Worm (Caenorhabditis elegans) whole organism, L2 larva: ENCODE data around the gene Y50E8A.5.

Experiments used
- F13H6.1 ChIP-seq: sonication (generic microtip); optimal IDR thresholded peaks from 2 replicates; lab custom pipeline; 2016; ENCODE audit warnings: missing genetic modification characterization, missing compliant biosample characterization
- R02D3.7 ChIP-seq: fragments of 150-350 bp; optimal IDR thresholded peaks from 2 replicates; lab custom pipeline; 2014; ENCODE audit warnings: missing biosample characterization, missing genetic modification characterization
- Y55F3AM.14 ChIP-seq: fragments of 200-800 bp; sonication (Bioruptor generic); optimal IDR thresholded peaks from 2 replicates; lab custom pipeline; 2018; ENCODE audit warnings: mild to moderate bottlenecking, missing genetic modification characterization, missing compliant biosample characterization
- ZK546.5 ChIP-seq: sonication (generic microtip); optimal IDR thresholded peaks from 2 replicates; lab custom pipeline; 2017; ENCODE audit warnings: missing biosample characterization, missing genetic modification characterization
- alr-1 ChIP-seq: fragments of 150-350 bp; optimal IDR thresholded peaks from 2 replicates; lab custom pipeline; 2014; ENCODE audit warnings: missing biosample characterization, missing genetic modification characterization
- aly-2 ChIP-seq: fragments of 150-350 bp; optimal IDR thresholded peaks from 2 replicates; lab custom pipeline; 2014; ENCODE audit warnings: missing biosample characterization, missing genetic modification characterization
- ama-1 ChIP-seq: fragments of 150-350 bp; optimal IDR thresholded peaks from 2 replicates; lab custom pipeline; 2018; ENCODE audit warnings: inconsistent platforms
- ceh-16 ChIP-seq: fragments of 150-350 bp; optimal IDR thresholded peaks from 2 replicates; lab custom pipeline; 2014; ENCODE audit warnings: missing biosample characterization, missing genetic modification characterization
- ceh-82 ChIP-seq: fragments of 150-350 bp; optimal IDR thresholded peaks from 2 replicates; lab custom pipeline; 2014; ENCODE audit warnings: missing biosample characterization, missing genetic modification characterization
- crh-2 ChIP-seq: sonication (generic microtip); optimal IDR thresholded peaks from 2 replicates; lab custom pipeline; 2017; ENCODE audit warnings: missing biosample characterization, missing genetic modification characterization
- dmd-4 ChIP-seq: sonication (generic microtip); optimal IDR thresholded peaks from 2 replicates; lab custom pipeline; 2017; ENCODE audit warnings: missing biosample characterization, missing genetic modification characterization
- egl-27 ChIP-seq: sonication (generic microtip); optimal IDR thresholded peaks from 3 replicates; lab custom pipeline; 2017; ENCODE audit warnings: missing biosample characterization, missing genetic modification reagents, missing genetic modification characterization
- elt-1 ChIP-seq: fragments of 150-350 bp; optimal IDR thresholded peaks from 2 replicates; lab custom pipeline; 2014; ENCODE audit warnings: missing biosample characterization, missing genetic modification characterization
- elt-3 ChIP-seq: sonication (generic microtip); optimal IDR thresholded peaks from 2 replicates; lab custom pipeline; 2017; ENCODE audit warnings: missing biosample characterization, missing genetic modification characterization
- fos-1 ChIP-seq: fragments of 150-350 bp; optimal IDR thresholded peaks from 2 replicates; lab custom pipeline; 2014; ENCODE audit warnings: missing biosample characterization, missing genetic modification characterization
- gmeb-1 ChIP-seq: fragments of 150-350 bp; optimal IDR thresholded peaks from 2 replicates; lab custom pipeline; 2014; ENCODE audit warnings: missing biosample characterization, missing genetic modification characterization
- lin-11 ChIP-seq: fragments of 150-350 bp; sonication (generic microtip); optimal IDR thresholded peaks from 2 replicates; lab custom pipeline; 2014; ENCODE audit warnings: missing biosample characterization, missing genetic modification characterization, inconsistent platforms, mixed read lengths
- lin-39 ChIP-seq: fragments of 150-350 bp; optimal IDR thresholded peaks from 2 replicates; lab custom pipeline; 2014; ENCODE audit warnings: missing biosample characterization, missing genetic modification reagents, missing genetic modification characterization
- lsy-2 ChIP-seq, 2 experiments: fragments of 150-350 bp in 1 of 2; sonication (generic microtip) in 1 of 2; optimal IDR thresholded peaks; 2 replicates each; lab custom pipeline; 2014 to 2017; ENCODE audit warnings: missing biosample characterization in 2 of 2, missing genetic modification characterization in 2 of 2
- mab-5 ChIP-seq: fragments of 150-350 bp; optimal IDR thresholded peaks from 2 replicates; lab custom pipeline; 2014; ENCODE audit warnings: missing biosample characterization, missing genetic modification characterization
- mbf-1 ChIP-seq: sonication (generic microtip); optimal IDR thresholded peaks from 2 replicates; lab custom pipeline; 2017; ENCODE audit warnings: missing biosample characterization, missing genetic modification characterization
- mdl-1 ChIP-seq, 2 experiments: fragments of 150-350 bp in 1 of 2; sonication (generic microtip) in 1 of 2; optimal IDR thresholded peaks; 2 replicates each; lab custom pipeline; 2017; ENCODE audit warnings: missing biosample characterization in 2 of 2, missing genetic modification characterization in 2 of 2
- nhr-11 ChIP-seq: fragments of 150-350 bp; optimal IDR thresholded peaks from 2 replicates; lab custom pipeline; 2014; ENCODE audit warnings: missing biosample characterization, missing genetic modification characterization
- nhr-12 ChIP-seq: fragments of 150-350 bp; optimal IDR thresholded peaks from 2 replicates; lab custom pipeline; 2014; ENCODE audit warnings: missing biosample characterization, missing genetic modification characterization
- nhr-129 ChIP-seq: fragments of 150-350 bp; optimal IDR thresholded peaks from 2 replicates; lab custom pipeline; 2014; ENCODE audit warnings: missing biosample characterization, missing genetic modification characterization
- nhr-23 ChIP-seq: fragments of 150-350 bp; optimal IDR thresholded peaks from 2 replicates; lab custom pipeline; 2014; ENCODE audit warnings: missing biosample characterization, missing genetic modification reagents, missing genetic modification characterization
- nhr-237 ChIP-seq: fragments of 150-350 bp; optimal IDR thresholded peaks from 2 replicates; lab custom pipeline; 2014; ENCODE audit warnings: missing biosample characterization, missing genetic modification characterization
- nhr-25 ChIP-seq: fragments of 150-350 bp; sonication (generic microtip); optimal IDR thresholded peaks from 3 replicates; lab custom pipeline; 2014; ENCODE audit warnings: missing biosample characterization, missing genetic modification characterization
- nhr-6 ChIP-seq: fragments of 150-350 bp; optimal IDR thresholded peaks from 2 replicates; lab custom pipeline; 2014; ENCODE audit warnings: missing biosample characterization, missing genetic modification characterization
- nhr-77 ChIP-seq: fragments of 150-350 bp; optimal IDR thresholded peaks from 2 replicates; lab custom pipeline; 2014; ENCODE audit warnings: missing biosample characterization, missing genetic modification characterization
- peb-1 ChIP-seq: fragments of 150-350 bp; optimal IDR thresholded peaks from 2 replicates; lab custom pipeline; 2014; ENCODE audit warnings: missing biosample characterization, missing genetic modification characterization
- sem-4 ChIP-seq: fragments of 150-350 bp; optimal IDR thresholded peaks from 2 replicates; lab custom pipeline; 2014; ENCODE audit warnings: missing biosample characterization, missing genetic modification reagents, missing genetic modification characterization
- skn-1 ChIP-seq: sonication (generic microtip); optimal IDR thresholded peaks from 2 replicates; lab custom pipeline; 2017; ENCODE audit warnings: missing biosample characterization, missing genetic modification characterization
- sma-3 ChIP-seq: sonication (generic microtip); optimal IDR thresholded peaks from 2 replicates; lab custom pipeline; 2016; ENCODE audit warnings: missing genetic modification reagents, missing genetic modification characterization, missing compliant biosample characterization
- sma-9 ChIP-seq, 2 experiments: fragments of 150-350 bp in 1 of 2; sonication (generic microtip) in 1 of 2; optimal IDR thresholded peaks; 2 replicates each; lab custom pipeline; 2014 to 2016; ENCODE audit warnings: missing genetic modification characterization in 2 of 2, mild to moderate bottlenecking in 1 of 2, missing biosample characterization in 1 of 2, missing compliant biosample characterization in 1 of 2, missing genetic modification reagents in 1 of 2, moderate library complexity in 1 of 2
- snpc-4 ChIP-seq: fragments of 150-350 bp; optimal IDR thresholded peaks from 2 replicates; lab custom pipeline; 2014; ENCODE audit warnings: missing biosample characterization, missing genetic modification characterization
- unc-55 ChIP-seq: fragments of 150-350 bp; sonication (generic microtip); optimal IDR thresholded peaks from 3 replicates; lab custom pipeline; 2014; ENCODE audit warnings: missing biosample characterization, missing genetic modification reagents, missing genetic modification characterization
- unc-62 ChIP-seq: fragments of 150-350 bp; optimal IDR thresholded peaks from 2 replicates; lab custom pipeline; 2014; ENCODE audit warnings: missing biosample characterization, missing genetic modification reagents, missing genetic modification characterization
- ztf-1 ChIP-seq: fragments of 200-800 bp; sonication (Bioruptor generic); conservative IDR thresholded peaks from 2 replicates; pipeline ENCODE4 v1.3.6; 2022; ENCODE audit warnings: missing genetic modification characterization, missing compliant biosample characterization
- ztf-11 ChIP-seq: sonication (generic microtip); optimal IDR thresholded peaks from 2 replicates; lab custom pipeline; 2017; ENCODE audit warnings: missing biosample characterization, missing genetic modification characterization
- ztf-4 ChIP-seq: fragments of 150-350 bp; optimal IDR thresholded peaks from 2 replicates; lab custom pipeline; 2014; ENCODE audit warnings: missing biosample characterization, missing genetic modification characterization

Gene Y50E8A.5

DNA sequence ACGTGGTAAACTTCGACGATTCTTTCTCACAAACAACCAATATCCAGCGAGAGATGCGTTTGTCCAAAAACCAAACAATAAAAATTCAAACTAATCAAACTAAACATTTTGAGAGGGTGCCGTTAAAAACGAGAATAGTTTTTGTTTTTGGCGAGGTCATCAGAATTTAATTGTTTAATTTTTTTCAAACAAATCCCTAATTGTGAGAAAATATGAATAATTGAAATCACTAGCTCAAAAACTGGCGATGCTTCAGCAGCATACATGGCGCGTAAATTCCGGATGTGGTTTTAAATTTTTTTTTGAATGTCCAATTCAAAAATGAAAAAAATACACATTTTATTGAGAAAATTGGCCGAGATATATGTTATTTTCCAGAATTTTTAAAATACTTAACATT is 17.3 kb downstream of the Y50E8A.5 start, which contains the start of gene R08A2.1:
Gene R08A2.1 (minus strand): TSS at position 101 of the 400 bp plus-strand sequence.
- no peak for TF ChIP-seq elt-1
- no peak for TF ChIP-seq mab-5 (tag; lab: Kevin White, UChicago)
- TF ChIP-seq gmeb-1, result no peak
- TF ChIP-seq ceh-82 (tag; lab: Kevin White, UChicago), result no peak
- no peak for TF ChIP-seq mdl-1 (tag; optimal IDR thresholded peaks at IDR 0.05; lab: Kevin White, UChicago)
- no peak for TF ChIP-seq sma-9 (GFP tag; optimal IDR thresholded peaks at IDR 0.05; lab: Kevin White, UChicago)
- TF ChIP-seq sma-9 (tag; optimal IDR thresholded peaks at IDR 0.05; lab: Kevin White, UChicago), result no peak
- TF ChIP-seq nhr-25 (tag; lab: Kevin White, UChicago), result no peak
- TF ChIP-seq ztf-4 (tag; lab: Kevin White, UChicago), result no peak
- TF ChIP-seq Y55F3AM.14, result no peak
- TF ChIP-seq fos-1 (tag; lab: Kevin White, UChicago), result no peak
- no peak for TF ChIP-seq snpc-4
- TF ChIP-seq nhr-77 (tag; lab: Kevin White, UChicago), result no peak
- no peak for TF ChIP-seq skn-1
- no peak for TF ChIP-seq ztf-11 (tag; lab: Kevin White, UChicago)
- TF ChIP-seq unc-62 (GFP tag; lab: Kevin White, UChicago), result no peak

- TF ChIP-seq elt-3 (tag; lab: Kevin White, UChicago) (no peak), snpc-4 (no peak), aly-2 (no peak), peb-1 (tag; lab: Kevin White, UChicago) (no peak), nhr-129 (no peak), nhr-6 (tag; lab: Kevin White, UChicago) (no peak), nhr-25 (tag; lab: Kevin White, UChicago) (no peak), gmeb-1 (no peak), nhr-23 (tag; lab: Kevin White, UChicago) (no peak), ceh-16 (tag; lab: Kevin White, UChicago) (no peak), ceh-82 (tag; lab: Kevin White, UChicago) (no peak), fos-1 (tag; lab: Kevin White, UChicago) (no peak), sma-3 (GFP tag; lab: Kevin White, UChicago) (no peak), ama-1 (lab: Kevin White, UChicago) (no peak), sma-9 (GFP tag; optimal IDR thresholded peaks at IDR 0.05; lab: Kevin White, UChicago) (no peak), sma-9 (tag; optimal IDR thresholded peaks at IDR 0.05; lab: Kevin White, UChicago) (no peak)
These were observed 20.6 kb downstream of the Y50E8A.5 start, which contains the start of gene fbxa-147 for ce11 chrV:14716114-14716513. Gene fbxa-147 (plus strand): TSS chrV:14716499.

ce11 chrV:14715608-14716007 is 21.1 kb downstream of the Y50E8A.5 start, which contains the start of gene R08A2.2:
Gene R08A2.2 (minus strand): TSS chrV:14715708.
- TF ChIP-seq ceh-82 (tag; lab: Kevin White, UChicago) (no peak), lin-11 (tag; lab: Kevin White, UChicago) (no peak), F13H6.1 (tag; lab: Kevin White, UChicago) (no peak), mbf-1 (tag; lab: Kevin White, UChicago) (no peak), Y55F3AM.14 (no peak), ztf-1 (GFP tag; lab: Robert Waterston, UW) (no peak), ztf-11 (tag; lab: Kevin White, UChicago) (no peak), nhr-11 (tag; lab: Kevin White, UChicago) (no peak), mab-5 (tag; lab: Kevin White, UChicago) (no peak), elt-1 (no peak), skn-1 (no peak), dmd-4 (tag; lab: Kevin White, UChicago) (no peak), egl-27 (tag; lab: Kevin White, UChicago) (no peak), sem-4 (no peak), ZK546.5 (tag; lab: Kevin White, UChicago) (no peak)

ce11 chrV:14712316-14712715 is 24.4 kb downstream of the Y50E8A.5 start, which contains the start of gene R08A2.5:
Gene R08A2.5 (plus strand): TSS chrV:14712616.
- no peak for TF ChIP-seq sem-4
- TF ChIP-seq unc-62 (GFP tag; lab: Kevin White, UChicago), result no peak
- no peak for TF ChIP-seq ceh-16 (tag; lab: Kevin White, UChicago)
- TF ChIP-seq crh-2 (tag; lab: Kevin White, UChicago), result no peak
- no peak for TF ChIP-seq fos-1 (tag; lab: Kevin White, UChicago)
- no peak for TF ChIP-seq alr-1 (tag; lab: Kevin White, UChicago)
- no peak for TF ChIP-seq lin-39 (tag; lab: Kevin White, UChicago)
- TF ChIP-seq lsy-2 (tag; optimal IDR thresholded peaks at IDR 0.05; lab: Kevin White, UChicago), result no peak
- no peak for TF ChIP-seq ztf-1 (GFP tag; lab: Robert Waterston, UW)
- no peak for TF ChIP-seq R02D3.7 (tag; lab: Kevin White, UChicago)
- TF ChIP-seq elt-3 (tag; lab: Kevin White, UChicago), result no peak
- no peak for TF ChIP-seq nhr-237 (tag; lab: Kevin White, UChicago)
- TF ChIP-seq sma-9 (GFP tag; optimal IDR thresholded peaks at IDR 0.05; lab: Kevin White, UChicago), result no peak
- no peak for TF ChIP-seq sma-9 (tag; optimal IDR thresholded peaks at IDR 0.05; lab: Kevin White, UChicago)
- TF ChIP-seq unc-55, result no peak
- TF ChIP-seq nhr-23 (tag; lab: Kevin White, UChicago), result no peak
- no peak for TF ChIP-seq nhr-12 (tag; lab: Kevin White, UChicago)
- TF ChIP-seq ama-1 (lab: Kevin White, UChicago), result no peak
- TF ChIP-seq nhr-25 (tag; lab: Kevin White, UChicago), result no peak
